Worm (Caenorhabditis elegans) whole organism, L3 larva: ENCODE results near the gene srx-112.

ENCODE experiments used
- ZK546.5 ChIP-seq: sonication (generic microtip); optimal IDR thresholded peaks from 2 replicates; lab custom pipeline; 2017; ENCODE audit warnings: missing biosample characterization, missing genetic modification characterization
- ceh-16 ChIP-seq: sonication (generic microtip); optimal IDR thresholded peaks from 2 replicates; lab custom pipeline; 2017; ENCODE audit warnings: missing biosample characterization, missing genetic modification characterization
- ceh-28 ChIP-seq: fragments of 150-350 bp; optimal IDR thresholded peaks from 2 replicates; lab custom pipeline; 2014; ENCODE audit warnings: missing biosample characterization, missing genetic modification reagents, missing genetic modification characterization
- ceh-82 ChIP-seq: fragments of 150-350 bp; optimal IDR thresholded peaks from 2 replicates; lab custom pipeline; 2014; ENCODE audit warnings: missing biosample characterization, missing genetic modification characterization
- ceh-9 ChIP-seq: sonication (generic microtip); optimal IDR thresholded peaks from 2 replicates; lab custom pipeline; 2018; ENCODE audit warnings: missing biosample characterization, missing genetic modification characterization
- egl-27 ChIP-seq: sonication (generic microtip); optimal IDR thresholded peaks from 4 replicates; lab custom pipeline; 2017; ENCODE audit warnings: missing biosample characterization, missing genetic modification reagents, missing genetic modification characterization
- egl-5 ChIP-seq: fragments of 150-350 bp; optimal IDR thresholded peaks from 2 replicates; lab custom pipeline; 2017; ENCODE audit warnings: missing biosample characterization, missing genetic modification reagents, missing genetic modification characterization, inconsistent platforms
- elt-2 ChIP-seq: sonication (generic microtip); optimal IDR thresholded peaks from 2 replicates; lab custom pipeline; 2016; ENCODE audit warnings: missing genetic modification reagents, mild to moderate bottlenecking, missing genetic modification characterization, missing compliant biosample characterization
- elt-3 ChIP-seq, 3 experiments: fragments of 150-350 bp in 1 of 3; sonication (generic microtip) in 2 of 3; optimal IDR thresholded peaks; 2 replicates in 2 of 3; 4 replicates in 1 of 3; lab custom pipeline; 2014 to 2017; ENCODE audit warnings: missing biosample characterization in 3 of 3, missing genetic modification characterization in 3 of 3
- eor-1 ChIP-seq, 2 experiments: fragments of 150-350 bp; optimal IDR thresholded peaks; 2 replicates each; lab custom pipeline; 2014 to 2018; ENCODE audit warnings: missing biosample characterization in 2 of 2, missing genetic modification characterization in 2 of 2
- fkh-10 ChIP-seq: sonication (generic microtip); optimal IDR thresholded peaks from 2 replicates; lab custom pipeline; 2017; ENCODE audit warnings: missing biosample characterization, missing genetic modification reagents, missing genetic modification characterization
- fos-1 ChIP-seq: fragments of 150-350 bp; optimal IDR thresholded peaks from 2 replicates; lab custom pipeline; 2014; ENCODE audit warnings: missing biosample characterization, missing genetic modification characterization
- lin-39 ChIP-seq: fragments of 150-350 bp; optimal IDR thresholded peaks from 2 replicates; lab custom pipeline; 2018; ENCODE audit warnings: missing biosample characterization, missing genetic modification reagents, missing genetic modification characterization
- mdl-1 ChIP-seq: fragments of 150-350 bp; optimal IDR thresholded peaks from 2 replicates; lab custom pipeline; 2014; ENCODE audit warnings: missing biosample characterization, missing genetic modification characterization
- nhr-11 ChIP-seq: fragments of 150-350 bp; optimal IDR thresholded peaks from 2 replicates; lab custom pipeline; 2014; ENCODE audit warnings: missing biosample characterization, missing genetic modification characterization
- nhr-12 ChIP-seq: fragments of 150-350 bp; optimal IDR thresholded peaks from 2 replicates; lab custom pipeline; 2014; ENCODE audit warnings: missing biosample characterization, missing genetic modification characterization
- nhr-237 ChIP-seq: fragments of 150-350 bp; optimal IDR thresholded peaks from 2 replicates; lab custom pipeline; 2014; ENCODE audit warnings: missing biosample characterization, missing genetic modification characterization
- nhr-28 ChIP-seq: fragments of 150-350 bp; optimal IDR thresholded peaks from 2 replicates; lab custom pipeline; 2014; ENCODE audit warnings: missing biosample characterization, missing genetic modification characterization
- nhr-43 ChIP-seq: sonication (generic microtip); optimal IDR thresholded peaks from 2 replicates; lab custom pipeline; 2016; ENCODE audit warnings: mild to moderate bottlenecking, missing genetic modification characterization, missing compliant biosample characterization; ENCODE audit not compliant: poor library complexity, severe bottlenecking
- nhr-67 ChIP-seq: fragments of 150-350 bp; optimal IDR thresholded peaks from 2 replicates; lab custom pipeline; 2014; ENCODE audit warnings: missing biosample characterization, missing genetic modification characterization
- nhr-76 ChIP-seq: fragments of 150-350 bp; sonication (generic microtip); optimal IDR thresholded peaks from 5 replicates; lab custom pipeline; 2014; ENCODE audit warnings: missing biosample characterization, missing genetic modification characterization
- nhr-77 ChIP-seq: fragments of 150-350 bp; optimal IDR thresholded peaks from 2 replicates; lab custom pipeline; 2014; ENCODE audit warnings: missing biosample characterization, missing genetic modification characterization
- pha-4 ChIP-seq: fragments of 150-350 bp; optimal IDR thresholded peaks from 2 replicates; lab custom pipeline; 2014; ENCODE audit warnings: missing biosample characterization, missing genetic modification reagents, missing genetic modification characterization
- pqm-1 ChIP-seq: fragments of 150-350 bp; optimal IDR thresholded peaks from 2 replicates; lab custom pipeline; 2017; ENCODE audit warnings: missing biosample characterization, missing genetic modification characterization, inconsistent platforms
- skn-1 ChIP-seq: fragments of 150-350 bp; optimal IDR thresholded peaks from 2 replicates; lab custom pipeline; 2014; ENCODE audit warnings: missing biosample characterization, missing genetic modification characterization
- snpc-4 ChIP-seq: fragments of 150-350 bp; optimal IDR thresholded peaks from 2 replicates; lab custom pipeline; 2014; ENCODE audit warnings: missing biosample characterization, missing genetic modification characterization
- tbx-2 ChIP-seq: sonication (generic microtip); optimal IDR thresholded peaks from 2 replicates; lab custom pipeline; 2016; ENCODE audit warnings: mild to moderate bottlenecking, missing genetic modification characterization, missing compliant biosample characterization
- unc-62 ChIP-seq: fragments of 150-350 bp; sonication (generic microtip); optimal IDR thresholded peaks from 4 replicates; lab custom pipeline; 2014; ENCODE audit warnings: missing biosample characterization, missing genetic modification reagents, missing genetic modification characterization
- zag-1 ChIP-seq: fragments of 150-350 bp; optimal IDR thresholded peaks from 2 replicates; lab custom pipeline; 2014; ENCODE audit warnings: missing biosample characterization, missing genetic modification characterization
- ztf-11 ChIP-seq: fragments of 150-350 bp; optimal IDR thresholded peaks from 2 replicates; lab custom pipeline; 2014; ENCODE audit warnings: missing biosample characterization, missing genetic modification characterization

Gene srx-112

ce11 chrII:3743684-3744200, 20.6 kb downstream of the srx-112 start, which contains the start of gene nta-1:
Gene nta-1, minus strand, starts transcription at chrII:3743814.
- peak; percentile 76 for TF ChIP-seq pha-4
- peak; percentile 51 for TF ChIP-seq pqm-1 (tag; lab: Kevin White, UChicago)
- TF ChIP-seq fos-1 = no peak
- TF ChIP-seq elt-2 (tag; lab: Kevin White, UChicago) = peak; percentile 24

ce11 chrII:3741584-3741983, 22.8 kb downstream of the srx-112 start, which contains the start of gene F12E12.1:
Gene F12E12.1, plus strand, starts transcription at chrII:3741884.
- TF ChIP-seq egl-27 (tag; lab: Kevin White, UChicago) = no peak
- TF ChIP-seq ztf-11 (tag; lab: Kevin White, UChicago) = no peak
- no peak for TF ChIP-seq nhr-237
- TF ChIP-seq nhr-11 (tag; lab: Kevin White, UChicago) = no peak
- no peak for TF ChIP-seq skn-1 (tag; lab: Kevin White, UChicago)
- TF ChIP-seq ceh-9 (tag; lab: Kevin White, UChicago) = no peak
- no peak for TF ChIP-seq pha-4
- TF ChIP-seq nhr-43 (tag; lab: Kevin White, UChicago) = no peak
- TF ChIP-seq nhr-76 = no peak

- TF ChIP-seq lin-39 (tag; lab: Kevin White, UChicago) (no peak), ZK546.5 (tag; lab: Kevin White, UChicago) (no peak), fkh-10 (no peak), egl-5 (tag; lab: Kevin White, UChicago) (no peak), zag-1 (tag; lab: Kevin White, UChicago) (no peak), eor-1 (tag; optimal IDR thresholded peaks at IDR 0.05; lab: Kevin White, UChicago) (no peak), ztf-11 (tag; lab: Kevin White, UChicago) (no peak), nhr-28 (tag; lab: Kevin White, UChicago) (no peak), snpc-4 (tag; lab: Kevin White, UChicago) (no peak)
These were observed 24.7 kb downstream of the srx-112 start, which contains the start of gene F12E12.2 for ce11 chrII:3739647-3740046. Gene F12E12.2, plus strand, starts transcription at chrII:3739947.

ce11 chrII:3736893-3737375, 27.5 kb downstream of the srx-112 start, which contains the start of gene F12E12.6:
Gene F12E12.6, minus strand, starts transcription at chrII:3736943.
- no peak for TF ChIP-seq mdl-1 (tag; lab: Kevin White, UChicago)
- no peak for TF ChIP-seq tbx-2 (tag; lab: Kevin White, UChicago)
- TF ChIP-seq zag-1 (tag; lab: Kevin White, UChicago) = no peak
- no peak for TF ChIP-seq elt-3 (tag; optimal IDR thresholded peaks at IDR 0.05; lab: Kevin White, UChicago)

ce11 chrII:3731723-3732122, 32.7 kb downstream of the srx-112 start, which contains the start of the genes sdz-12 and bath-31:
Gene sdz-12, minus strand, starts transcription at chrII:3731823.
Gene bath-31, plus strand, starts transcription at chrII:3731973.
- no peak for TF ChIP-seq ceh-82 (tag; lab: Kevin White, UChicago)
- TF ChIP-seq nhr-77 (tag; lab: Kevin White, UChicago) = no peak
- TF ChIP-seq skn-1 (tag; lab: Kevin White, UChicago) = no peak
- no peak for TF ChIP-seq pha-4
- TF ChIP-seq, all 47 proteins: peak for 0

- TF ChIP-seq nhr-12 = no peak
- no peak for TF ChIP-seq nhr-28 (tag; lab: Kevin White, UChicago)
- no peak for TF ChIP-seq ceh-28 (tag; lab: Kevin White, UChicago)
- no peak for TF ChIP-seq unc-62
- TF ChIP-seq nhr-67 (tag; lab: Kevin White, UChicago) = no peak
- no peak for TF ChIP-seq lin-39 (tag; lab: Kevin White, UChicago)
- TF ChIP-seq ceh-16 = no peak
- no peak for TF ChIP-seq zag-1 (tag; lab: Kevin White, UChicago)
These were observed 36.4 kb downstream of the srx-112 start, which contains the start of gene C46E10.8 for ce11 chrII:3727996-3728395. Gene C46E10.8, minus strand, starts transcription at chrII:3728096.
